Fruit fly (Drosophila melanogaster): ENCODE data around the gene GstO2.

GstO2 gene

DNA sequence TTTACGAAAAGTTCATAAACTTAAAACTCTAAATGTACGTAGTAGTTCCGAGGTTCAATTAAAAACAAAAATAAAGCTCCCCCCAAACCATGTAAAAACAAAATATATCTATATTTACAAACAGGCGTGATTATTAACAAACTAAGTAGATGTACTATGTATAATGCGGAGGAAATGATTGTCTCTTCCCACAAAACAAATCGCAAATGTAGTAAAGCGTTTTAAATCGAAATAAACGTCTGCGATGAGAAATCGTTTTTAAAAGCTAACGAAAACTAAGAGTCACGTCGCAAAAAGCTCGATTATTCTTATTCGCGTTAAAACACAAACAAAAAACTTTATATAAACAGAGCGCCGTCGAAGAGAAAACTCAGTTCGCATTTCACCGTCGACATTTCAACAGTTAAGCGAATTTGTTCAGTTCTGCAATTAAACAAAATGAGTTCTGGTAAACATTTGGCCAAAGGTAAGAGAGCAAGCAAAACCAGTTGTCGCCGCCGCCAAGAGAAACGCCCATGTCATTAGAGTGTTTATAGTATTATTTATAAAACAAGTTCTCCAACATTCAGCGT is 4.7 kb downstream of the GstO2 start, which contains the start of gene GstO3:
Gene GstO3 (plus strand): TSS at position 370 of the 572 bp plus-strand sequence.
- TF ChIP-seq cnc (optimal IDR thresholded peaks at IDR 0.05) (peak in 1 of 2 experiments; percentile 45), CG12768 (GFP tag; optimal IDR thresholded peaks at IDR 0.05) (peak; percentile 42), CG33017 (tag; optimal IDR thresholded peaks at IDR 0.05) (no peak), cic (GFP tag; optimal IDR thresholded peaks at IDR 0.05) (peak; percentile 84), tj (GFP tag; optimal IDR thresholded peaks at IDR 0.05) (peak; percentile 26), Mnt (GFP tag; optimal IDR thresholded peaks at IDR 0.05) (peak; percentile 42), pad (GFP tag; optimal IDR thresholded peaks at IDR 0.05) (no peak), CG5204 (GFP tag; optimal IDR thresholded peaks at IDR 0.05) (no peak), bab1 (GFP tag; optimal IDR thresholded peaks at IDR 0.05) (peak; percentile 44), kay (GFP tag; ENCODE audit: borderline replicate concordance) (peak; percentile 99), CG7101 (tag; optimal IDR thresholded peaks at IDR 0.05) (peak; percentile 8)

DNA sequence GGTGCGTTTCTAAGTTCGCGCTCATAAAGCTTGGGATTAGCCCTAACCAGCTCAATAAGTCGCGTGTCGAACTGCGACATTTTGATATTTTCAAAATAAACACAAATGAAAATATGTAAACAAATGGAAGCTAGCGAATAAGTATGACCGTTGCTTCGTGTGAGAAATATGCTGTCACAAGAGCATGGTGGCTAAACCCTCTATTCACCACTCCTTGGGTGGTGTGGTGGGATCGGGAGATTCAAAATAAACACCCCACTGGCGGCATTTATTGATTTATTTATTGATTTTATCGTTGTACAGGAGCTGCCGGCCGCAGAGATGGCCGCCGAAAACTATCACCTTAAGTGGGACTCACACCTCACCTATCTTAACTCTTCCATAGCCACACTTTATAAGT is 8.5 kb downstream of the GstO2 start, which contains the start of gene CG6683:
Gene CG6683 (minus strand): TSS at position 154 of the 400 bp plus-strand sequence.
- TF ChIP-seq Hr96 (GFP tag; optimal IDR thresholded peaks at IDR 0.05) (no peak), CG1620 (GFP tag; optimal IDR thresholded peaks at IDR 0.05) (no peak), toe (GFP tag; optimal IDR thresholded peaks at IDR 0.05) (no peak), Clk (GFP tag; optimal IDR thresholded peaks at IDR 0.05) (no peak), CG7101 (tag; optimal IDR thresholded peaks at IDR 0.05) (no peak), Mnt (GFP tag; optimal IDR thresholded peaks at IDR 0.05) (no peak), cnc (optimal IDR thresholded peaks at IDR 0.05) (no peak), ovo (GFP tag; optimal IDR thresholded peaks at IDR 0.05) (no peak), cic (GFP tag; optimal IDR thresholded peaks at IDR 0.05) (no peak), CG14711 (tag; optimal IDR thresholded peaks at IDR 0.05) (no peak), bab1 (GFP tag; optimal IDR thresholded peaks at IDR 0.05) (no peak), CG11617 (GFP tag; optimal IDR thresholded peaks at IDR 0.05) (no peak), CG33017 (tag; optimal IDR thresholded peaks at IDR 0.05) (no peak)

DNA sequence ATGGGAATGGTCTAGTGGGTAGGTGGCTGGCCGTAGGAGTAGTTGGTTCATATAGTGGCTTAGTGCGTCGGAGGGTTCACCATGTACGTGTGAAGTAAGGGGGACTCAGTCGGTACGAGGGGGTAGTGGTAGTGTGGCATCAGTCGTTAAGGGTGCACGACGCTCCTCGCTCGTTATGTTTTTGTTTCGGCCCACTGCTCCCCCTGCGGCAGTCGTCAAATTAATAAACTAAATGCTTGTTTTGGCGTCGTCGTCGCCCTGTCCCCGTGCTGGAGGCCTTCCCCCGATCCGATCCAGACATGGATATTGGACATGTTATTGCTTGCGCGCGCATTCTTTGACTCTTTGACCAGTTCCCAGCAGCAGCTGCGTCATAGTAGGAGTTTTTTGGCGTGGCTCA is 10.0 kb downstream of the GstO2 start:
- TF ChIP-seq pad (GFP tag; optimal IDR thresholded peaks at IDR 0.05) (no peak), CG14711 (tag; optimal IDR thresholded peaks at IDR 0.05) (no peak), toe (GFP tag; optimal IDR thresholded peaks at IDR 0.05) (no peak), kay (GFP tag; ENCODE audit: borderline replicate concordance) (no peak), cnc (optimal IDR thresholded peaks at IDR 0.05) (no peak), CG7045 (GFP tag; optimal IDR thresholded peaks at IDR 0.05) (no peak), CG5204 (GFP tag; optimal IDR thresholded peaks at IDR 0.05) (no peak), Crg-1 (GFP tag; optimal IDR thresholded peaks at IDR 0.05) (no peak), ovo (GFP tag; optimal IDR thresholded peaks at IDR 0.05) (no peak), CG11617 (GFP tag; optimal IDR thresholded peaks at IDR 0.05) (no peak), bab1 (GFP tag; optimal IDR thresholded peaks at IDR 0.05) (no peak), CG12768 (GFP tag; optimal IDR thresholded peaks at IDR 0.05) (no peak), cic (GFP tag; optimal IDR thresholded peaks at IDR 0.05) (no peak), tj (GFP tag; optimal IDR thresholded peaks at IDR 0.05) (no peak), Hr96 (GFP tag; optimal IDR thresholded peaks at IDR 0.05) (no peak), CG33017 (tag; optimal IDR thresholded peaks at IDR 0.05) (no peak), CG1620 (GFP tag; optimal IDR thresholded peaks at IDR 0.05) (no peak), CG7101 (tag; optimal IDR thresholded peaks at IDR 0.05) (no peak), Mnt (GFP tag; optimal IDR thresholded peaks at IDR 0.05) (no peak), Clk (GFP tag; optimal IDR thresholded peaks at IDR 0.05) (no peak)

DNA sequence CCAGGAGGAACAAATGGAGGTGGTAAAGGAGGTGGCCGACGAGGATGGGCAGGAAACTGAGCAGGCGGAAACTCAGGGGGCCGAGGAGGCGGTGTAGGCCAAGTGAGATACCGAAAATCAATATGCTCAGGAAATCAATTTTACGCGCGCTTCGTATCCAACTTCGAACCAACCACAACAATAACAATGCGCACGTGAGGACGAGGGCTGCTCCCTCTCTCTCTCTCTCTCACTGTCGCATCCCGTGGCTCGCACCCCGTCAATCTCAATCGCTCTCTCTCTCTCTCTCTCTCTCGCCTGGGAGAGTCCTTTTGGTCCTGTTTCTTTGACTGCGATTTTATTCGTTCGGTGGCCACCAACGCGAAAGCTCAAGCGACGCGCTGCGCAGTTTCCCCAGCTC is 10.9 kb downstream of the GstO2 start, which contains the start of gene CG6765:
Gene CG6765 (plus strand): TSS at position 340 of the 400 bp plus-strand sequence.
- TF ChIP-seq Hr96 (GFP tag; optimal IDR thresholded peaks at IDR 0.05) (no peak), Crg-1 (GFP tag; optimal IDR thresholded peaks at IDR 0.05) (no peak), CG1620 (GFP tag; optimal IDR thresholded peaks at IDR 0.05) (no peak), cic (GFP tag; optimal IDR thresholded peaks at IDR 0.05) (no peak), toe (GFP tag; optimal IDR thresholded peaks at IDR 0.05) (no peak), pad (GFP tag; optimal IDR thresholded peaks at IDR 0.05) (no peak), kay (GFP tag; ENCODE audit: borderline replicate concordance) (no peak)

DNA sequence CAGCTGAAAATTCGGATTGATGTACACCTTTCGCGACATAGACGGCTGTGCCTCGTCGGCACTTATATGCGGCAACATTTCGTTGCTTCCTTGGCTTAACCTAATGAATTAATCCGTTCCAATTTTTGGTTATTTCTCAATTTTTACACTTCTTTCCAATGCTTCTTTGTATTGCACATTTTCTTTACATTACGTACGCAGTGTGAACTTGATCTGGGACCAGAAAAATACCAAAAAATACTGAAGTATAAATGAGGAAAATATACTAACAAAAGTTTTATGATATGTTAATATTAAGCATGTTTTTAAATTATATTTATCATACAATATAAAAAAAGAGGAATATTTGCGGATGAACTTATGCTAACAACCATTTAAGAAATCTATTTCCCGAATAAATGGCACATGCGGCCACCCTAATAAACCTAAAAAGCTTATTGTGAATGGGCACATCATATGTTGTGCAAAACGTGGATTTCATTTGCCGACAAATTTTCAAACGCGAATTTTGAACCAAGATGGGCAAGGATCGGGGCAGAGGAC is 13.7 kb downstream of the GstO2 start, which contains the start of the genes ZC3H3 and Pus7:
Gene ZC3H3 (minus strand): TSS at position 197 of the 543 bp plus-strand sequence.
Gene Pus7 (plus strand): TSS at position 437 of the 543 bp plus-strand sequence.
- TF ChIP-seq CG12768 (GFP tag; optimal IDR thresholded peaks at IDR 0.05) (no peak), tj (GFP tag; optimal IDR thresholded peaks at IDR 0.05) (peak; percentile 13), CG1620 (GFP tag; optimal IDR thresholded peaks at IDR 0.05) (no peak), CG7045 (GFP tag; optimal IDR thresholded peaks at IDR 0.05) (no peak), CG14711 (tag; optimal IDR thresholded peaks at IDR 0.05) (peak; percentile 57), pad (GFP tag; optimal IDR thresholded peaks at IDR 0.05) (no peak), Mnt (GFP tag; optimal IDR thresholded peaks at IDR 0.05) (peak; percentile 76), Hr96 (GFP tag; optimal IDR thresholded peaks at IDR 0.05) (no peak), CG5204 (GFP tag; optimal IDR thresholded peaks at IDR 0.05) (no peak), Clk (GFP tag; optimal IDR thresholded peaks at IDR 0.05) (no peak), cnc (optimal IDR thresholded peaks at IDR 0.05) (no peak), CG33017 (tag; optimal IDR thresholded peaks at IDR 0.05) (peak; percentile 13), cic (GFP tag; optimal IDR thresholded peaks at IDR 0.05) (no peak), CG11617 (GFP tag; optimal IDR thresholded peaks at IDR 0.05) (peak; percentile 25), CG7101 (tag; optimal IDR thresholded peaks at IDR 0.05) (peak; percentile 35), bab1 (GFP tag; optimal IDR thresholded peaks at IDR 0.05) (peak; percentile 45)

DNA sequence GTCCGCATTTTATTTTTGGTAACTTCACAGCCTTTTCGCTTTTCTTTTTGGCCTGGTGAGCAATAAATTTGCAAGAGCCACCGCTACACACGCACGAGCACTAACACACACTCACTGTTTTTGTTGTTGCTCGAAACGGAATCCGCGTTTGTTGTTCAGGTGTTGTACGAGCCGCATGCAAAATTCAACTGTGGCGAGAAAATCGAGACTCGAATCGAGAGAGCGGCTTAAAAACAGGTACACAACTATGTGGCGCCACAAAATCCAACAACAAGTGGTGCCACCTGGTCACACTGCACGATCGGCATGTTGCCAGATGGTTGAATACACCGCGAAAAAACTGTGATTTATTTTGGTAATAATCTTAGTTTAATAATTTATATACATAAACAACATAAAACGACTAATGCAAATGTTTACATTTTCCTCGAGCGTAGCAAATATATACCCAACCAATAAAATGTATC is 16.3 kb downstream of the GstO2 start, which contains the start of gene CG43163:
Gene CG43163 (minus strand): TSS at position 172 of the 467 bp plus-strand sequence.
- no peak for TF ChIP-seq kay (GFP tag; ENCODE audit: borderline replicate concordance)
- TF ChIP-seq bab1 (GFP tag; optimal IDR thresholded peaks at IDR 0.05) = peak; percentile 40
- no peak for TF ChIP-seq CG5204 (GFP tag; optimal IDR thresholded peaks at IDR 0.05)
- peak; percentile 12 for TF ChIP-seq CG33017 (tag; optimal IDR thresholded peaks at IDR 0.05)
- TF ChIP-seq CG1620 (GFP tag; optimal IDR thresholded peaks at IDR 0.05) = no peak
- TF ChIP-seq cic (GFP tag; optimal IDR thresholded peaks at IDR 0.05) = no peak
- TF ChIP-seq Mnt (GFP tag; optimal IDR thresholded peaks at IDR 0.05) = peak; percentile 18
- no peak for TF ChIP-seq Hr96 (GFP tag; optimal IDR thresholded peaks at IDR 0.05)
- TF ChIP-seq CG7101 (tag; optimal IDR thresholded peaks at IDR 0.05) = peak; percentile 48
- TF ChIP-seq CG12768 (GFP tag; optimal IDR thresholded peaks at IDR 0.05) = no peak
- TF ChIP-seq CG7045 (GFP tag; optimal IDR thresholded peaks at IDR 0.05) = no peak
- TF ChIP-seq CG11617 (GFP tag; optimal IDR thresholded peaks at IDR 0.05) = peak; percentile 1
- TF ChIP-seq pad (GFP tag; optimal IDR thresholded peaks at IDR 0.05) = no peak
- no peak for TF ChIP-seq tj (GFP tag; optimal IDR thresholded peaks at IDR 0.05)
- TF ChIP-seq CG14711 (tag; optimal IDR thresholded peaks at IDR 0.05) = peak; percentile 47
- TF ChIP-seq Clk (GFP tag; optimal IDR thresholded peaks at IDR 0.05) = no peak
- no peak for TF ChIP-seq cnc (optimal IDR thresholded peaks at IDR 0.05)
- no peak for TF ChIP-seq toe (GFP tag; optimal IDR thresholded peaks at IDR 0.05)
- TF ChIP-seq Crg-1 (GFP tag; optimal IDR thresholded peaks at IDR 0.05) = no peak
- TF ChIP-seq ovo (GFP tag; optimal IDR thresholded peaks at IDR 0.05) = no peak

All from whole organism, adult.